Worm (Caenorhabditis elegans) whole organism, L3 larva: ENCODE data around the gene C31H2.14.

ENCODE experiments used
- aly-2 ChIP-seq: fragments of 150-350 bp; optimal IDR thresholded peaks from 2 replicates; lab custom pipeline; 2014; ENCODE audit warnings: missing biosample characterization, missing genetic modification characterization
- ama-1 ChIP-seq: fragments of 150-350 bp; optimal IDR thresholded peaks from 2 replicates; lab custom pipeline; 2018
- ceh-28 ChIP-seq: fragments of 150-350 bp; optimal IDR thresholded peaks from 2 replicates; lab custom pipeline; 2014; ENCODE audit warnings: missing biosample characterization, missing genetic modification reagents, missing genetic modification characterization
- ceh-82 ChIP-seq: fragments of 150-350 bp; optimal IDR thresholded peaks from 2 replicates; lab custom pipeline; 2014; ENCODE audit warnings: missing biosample characterization, missing genetic modification characterization
- daf-12 ChIP-seq: fragments of 150-350 bp; optimal IDR thresholded peaks from 2 replicates; lab custom pipeline; 2014; ENCODE audit warnings: missing biosample characterization, missing genetic modification reagents, missing genetic modification characterization
- egl-27 ChIP-seq: sonication (generic microtip); optimal IDR thresholded peaks from 4 replicates; lab custom pipeline; 2017; ENCODE audit warnings: missing biosample characterization, missing genetic modification reagents, missing genetic modification characterization
- egl-5 ChIP-seq: fragments of 150-350 bp; optimal IDR thresholded peaks from 2 replicates; lab custom pipeline; 2017; ENCODE audit warnings: missing biosample characterization, missing genetic modification reagents, missing genetic modification characterization, inconsistent platforms
- elt-1 ChIP-seq: fragments of 150-350 bp; optimal IDR thresholded peaks from 2 replicates; lab custom pipeline; 2014; ENCODE audit warnings: missing biosample characterization, missing genetic modification characterization
- elt-2 ChIP-seq: sonication (generic microtip); optimal IDR thresholded peaks from 2 replicates; lab custom pipeline; 2016; ENCODE audit warnings: missing genetic modification reagents, mild to moderate bottlenecking, missing genetic modification characterization, missing compliant biosample characterization
- elt-3 ChIP-seq, 3 experiments: fragments of 150-350 bp in 1 of 3; sonication (generic microtip) in 2 of 3; optimal IDR thresholded peaks; 2 replicates in 2 of 3; 4 replicates in 1 of 3; lab custom pipeline; 2014 to 2017; ENCODE audit warnings: missing biosample characterization in 3 of 3, missing genetic modification characterization in 3 of 3
- eor-1 ChIP-seq, 2 experiments: fragments of 150-350 bp; optimal IDR thresholded peaks; 2 replicates each; lab custom pipeline; 2014 to 2018; ENCODE audit warnings: missing biosample characterization in 2 of 2, missing genetic modification characterization in 2 of 2
- fkh-10 ChIP-seq: sonication (generic microtip); optimal IDR thresholded peaks from 2 replicates; lab custom pipeline; 2017; ENCODE audit warnings: missing biosample characterization, missing genetic modification reagents, missing genetic modification characterization
- fkh-2 ChIP-seq: fragments of 150-350 bp; optimal IDR thresholded peaks from 2 replicates; lab custom pipeline; 2014; ENCODE audit warnings: missing biosample characterization, missing genetic modification reagents, missing genetic modification characterization
- jun-1 ChIP-seq: fragments of 150-350 bp; optimal IDR thresholded peaks from 2 replicates; lab custom pipeline; 2014; ENCODE audit warnings: missing biosample characterization, missing genetic modification reagents, missing genetic modification characterization
- lin-15B ChIP-seq: fragments of 150-350 bp; optimal IDR thresholded peaks from 2 replicates; lab custom pipeline; 2014; ENCODE audit warnings: missing biosample characterization, missing genetic modification characterization
- lsy-12 ChIP-seq: sonication (generic microtip); optimal IDR thresholded peaks from 2 replicates; lab custom pipeline; 2016; ENCODE audit warnings: mild to moderate bottlenecking, missing genetic modification characterization, missing compliant biosample characterization
- mml-1 ChIP-seq: fragments of 150-350 bp; sonication (generic microtip); optimal IDR thresholded peaks from 3 replicates; lab custom pipeline; 2014; ENCODE audit warnings: missing biosample characterization, missing genetic modification characterization
- nfya-1 ChIP-seq: sonication (generic microtip); optimal IDR thresholded peaks from 2 replicates; lab custom pipeline; 2017; ENCODE audit warnings: missing genetic modification characterization, mild to moderate bottlenecking, missing compliant biosample characterization, antibody characterized with exemption, moderate library complexity; ENCODE audit not compliant: insufficient read depth
- nhr-23 ChIP-seq: fragments of 150-350 bp; optimal IDR thresholded peaks from 2 replicates; lab custom pipeline; 2014; ENCODE audit warnings: missing biosample characterization, missing genetic modification reagents, missing genetic modification characterization
- nhr-237 ChIP-seq: fragments of 150-350 bp; optimal IDR thresholded peaks from 2 replicates; lab custom pipeline; 2014; ENCODE audit warnings: missing biosample characterization, missing genetic modification characterization
- nhr-25 ChIP-seq: sonication (generic microtip); optimal IDR thresholded peaks from 2 replicates; lab custom pipeline; 2017; ENCODE audit warnings: missing biosample characterization, missing genetic modification characterization
- nhr-28 ChIP-seq: fragments of 150-350 bp; optimal IDR thresholded peaks from 2 replicates; lab custom pipeline; 2014; ENCODE audit warnings: missing biosample characterization, missing genetic modification characterization
- nhr-43 ChIP-seq: sonication (generic microtip); optimal IDR thresholded peaks from 2 replicates; lab custom pipeline; 2016; ENCODE audit warnings: mild to moderate bottlenecking, missing genetic modification characterization, missing compliant biosample characterization; ENCODE audit not compliant: poor library complexity, severe bottlenecking
- nhr-76 ChIP-seq: fragments of 150-350 bp; sonication (generic microtip); optimal IDR thresholded peaks from 5 replicates; lab custom pipeline; 2014; ENCODE audit warnings: missing biosample characterization, missing genetic modification characterization
- nhr-77 ChIP-seq: fragments of 150-350 bp; optimal IDR thresholded peaks from 2 replicates; lab custom pipeline; 2014; ENCODE audit warnings: missing biosample characterization, missing genetic modification characterization
- pha-4 ChIP-seq: fragments of 150-350 bp; optimal IDR thresholded peaks from 2 replicates; lab custom pipeline; 2014; ENCODE audit warnings: missing biosample characterization, missing genetic modification reagents, missing genetic modification characterization
- pqm-1 ChIP-seq: fragments of 150-350 bp; optimal IDR thresholded peaks from 2 replicates; lab custom pipeline; 2017; ENCODE audit warnings: missing biosample characterization, missing genetic modification characterization, inconsistent platforms
- sea-2 ChIP-seq: fragments of 150-350 bp; sonication (generic microtip); optimal IDR thresholded peaks from 4 replicates; lab custom pipeline; 2014; ENCODE audit warnings: missing biosample characterization, missing genetic modification reagents, missing genetic modification characterization
- skn-1 ChIP-seq: fragments of 150-350 bp; optimal IDR thresholded peaks from 2 replicates; lab custom pipeline; 2014; ENCODE audit warnings: missing biosample characterization, missing genetic modification characterization
- snpc-4 ChIP-seq: fragments of 150-350 bp; optimal IDR thresholded peaks from 2 replicates; lab custom pipeline; 2014; ENCODE audit warnings: missing biosample characterization, missing genetic modification characterization
- tbx-2 ChIP-seq: sonication (generic microtip); optimal IDR thresholded peaks from 2 replicates; lab custom pipeline; 2016; ENCODE audit warnings: mild to moderate bottlenecking, missing genetic modification characterization, missing compliant biosample characterization
- unc-39 ChIP-seq: sonication (generic microtip); optimal IDR thresholded peaks from 4 replicates; lab custom pipeline; 2017; ENCODE audit warnings: missing biosample characterization, missing genetic modification characterization
- unc-62 ChIP-seq: fragments of 150-350 bp; sonication (generic microtip); optimal IDR thresholded peaks from 4 replicates; lab custom pipeline; 2014; ENCODE audit warnings: missing biosample characterization, missing genetic modification reagents, missing genetic modification characterization
- ztf-4 ChIP-seq: fragments of 150-350 bp; optimal IDR thresholded peaks from 2 replicates; lab custom pipeline; 2014; ENCODE audit warnings: missing biosample characterization, missing genetic modification characterization

The C31H2.14 gene

ce11 chrX:5122791-5123414, 25.1 kb upstream of the C31H2.14 start:
- peak; percentile 30 for TF ChIP-seq pqm-1
- no peak for TF ChIP-seq lsy-12 (tag; lab: Kevin White, UChicago)
- no peak for TF ChIP-seq fkh-10 (GFP tag; lab: Kevin White, UChicago)
- peak; percentile 85 for TF ChIP-seq pha-4 (tag; lab: Kevin White, UChicago)
- no peak for TF ChIP-seq nhr-76
- TF ChIP-seq fkh-2 (tag; lab: Kevin White, UChicago), result no peak
- no peak for TF ChIP-seq jun-1 (tag; lab: Kevin White, UChicago)
- TF ChIP-seq nhr-23, result peak; percentile 18
- no peak for TF ChIP-seq mml-1
- no peak for TF ChIP-seq nhr-43 (tag; lab: Kevin White, UChicago)
- no peak for TF ChIP-seq nhr-237 (tag; lab: Kevin White, UChicago)
- TF ChIP-seq snpc-4 (tag; lab: Kevin White, UChicago), result no peak
- TF ChIP-seq aly-2 (tag; lab: Kevin White, UChicago), result no peak
- TF ChIP-seq nfya-1 (tag; lab: Kevin White, UChicago), result no peak
- no peak for TF ChIP-seq ama-1 (lab: Kevin White, UChicago)
- no peak for TF ChIP-seq ceh-28 (tag; lab: Kevin White, UChicago)
- no peak for TF ChIP-seq nhr-28 (tag; lab: Kevin White, UChicago)
- TF ChIP-seq egl-27 (tag; lab: Kevin White, UChicago), result no peak
- no peak for TF ChIP-seq egl-5 (tag; lab: Kevin White, UChicago)
- peak; percentile 22 for TF ChIP-seq elt-2 (tag; lab: Kevin White, UChicago)
- TF ChIP-seq sea-2 (GFP tag; lab: Kevin White, UChicago), result no peak
- TF ChIP-seq nhr-25 (tag; lab: Kevin White, UChicago), result peak; percentile 26
- TF ChIP-seq ztf-4 (tag; lab: Kevin White, UChicago), result no peak
- TF ChIP-seq unc-62 (GFP tag; lab: Kevin White, UChicago), result no peak

ce11 chrX:5124288-5124687, 23.7 kb upstream of the C31H2.14 start:
- no peak for TF ChIP-seq pqm-1
- TF ChIP-seq pha-4 (tag; lab: Kevin White, UChicago), result no peak
- TF ChIP-seq nhr-25 (tag; lab: Kevin White, UChicago), result peak; percentile 31
- TF ChIP-seq unc-39 (tag; lab: Kevin White, UChicago), result no peak
- no peak for TF ChIP-seq nhr-28 (tag; lab: Kevin White, UChicago)
- TF ChIP-seq nhr-77 (tag; lab: Kevin White, UChicago), result no peak
- TF ChIP-seq daf-12 (tag; lab: Kevin White, UChicago), result no peak
- TF ChIP-seq eor-1 (tag; optimal IDR thresholded peaks at IDR 0.05; lab: Kevin White, UChicago), result no peak

ce11 chrX:5129447-5129846, 18.6 kb upstream of the C31H2.14 start:
- TF ChIP-seq lin-15B, result no peak
- TF ChIP-seq snpc-4 (tag; lab: Kevin White, UChicago), result no peak
- TF ChIP-seq aly-2 (tag; lab: Kevin White, UChicago), result no peak
- no peak for TF ChIP-seq nfya-1 (tag; lab: Kevin White, UChicago)
- no peak for TF ChIP-seq pqm-1

ce11 chrX:5131760-5132159, 16.3 kb upstream of the C31H2.14 start:
- TF ChIP-seq jun-1 (tag; lab: Kevin White, UChicago), result no peak
- TF ChIP-seq sea-2 (GFP tag; lab: Kevin White, UChicago), result no peak
- TF ChIP-seq ceh-82 (tag; lab: Kevin White, UChicago), result no peak
- no peak for TF ChIP-seq nhr-77 (tag; lab: Kevin White, UChicago)
- TF ChIP-seq egl-27 (tag; lab: Kevin White, UChicago), result no peak
- no peak for TF ChIP-seq unc-39 (tag; lab: Kevin White, UChicago)
- no peak for TF ChIP-seq lin-15B
- no peak for TF ChIP-seq elt-3 (tag; optimal IDR thresholded peaks at IDR 0.05; lab: Kevin White, UChicago)
- TF ChIP-seq snpc-4 (tag; lab: Kevin White, UChicago), result no peak
- no peak for TF ChIP-seq elt-1
- no peak for TF ChIP-seq tbx-2 (tag; lab: Kevin White, UChicago)
- no peak for TF ChIP-seq daf-12 (tag; lab: Kevin White, UChicago)
- no peak for TF ChIP-seq skn-1
- no peak for TF ChIP-seq lsy-12 (tag; lab: Kevin White, UChicago)
